Fruit fly (Drosophila melanogaster): ENCODE data around the gene CG33293.

- no peak for TF ChIP-seq psq (optimal IDR thresholded peaks at IDR 0.05)
- no peak for TF ChIP-seq Dll (optimal IDR thresholded peaks at IDR 0.05)
- no peak for TF ChIP-seq pan (optimal IDR thresholded peaks at IDR 0.05)
Measured at dm6 chr3R:5223135-5223534, 17.4 kb downstream of the CG33293 start, which contains the start of gene CG2604.
